Worm (Caenorhabditis elegans) whole organism, late embryonic: ENCODE data around the gene asp-3.

ENCODE experiments used
- C08G9.2 ChIP-seq: sonication (generic microtip); optimal IDR thresholded peaks from 2 replicates; lab custom pipeline; 2016; ENCODE audit warnings: mild to moderate bottlenecking, missing genetic modification characterization, moderate library complexity, missing compliant biosample characterization
- C38D4.7 ChIP-seq: fragments of 200-800 bp; sonication (Bioruptor generic); optimal IDR thresholded peaks from 2 replicates; lab custom pipeline; 2018; ENCODE audit warnings: mild to moderate bottlenecking, missing genetic modification characterization, moderate library complexity, missing compliant biosample characterization
- F13H6.1 ChIP-seq: sonication (generic microtip); optimal IDR thresholded peaks from 2 replicates; lab custom pipeline; 2016; ENCODE audit warnings: missing genetic modification characterization, missing compliant biosample characterization
- K09A11.1 ChIP-seq: sonication (generic microtip); optimal IDR thresholded peaks from 2 replicates; lab custom pipeline; 2017; ENCODE audit warnings: antibody characterized with exemption, mild to moderate bottlenecking, missing genetic modification characterization, missing compliant biosample characterization; ENCODE audit not compliant: insufficient read depth
- T23F11.4 ChIP-seq: fragments of 200-800 bp; sonication (Bioruptor generic); optimal IDR thresholded peaks from 2 replicates; lab custom pipeline; 2018; ENCODE audit warnings: mild to moderate bottlenecking, missing genetic modification characterization, missing compliant biosample characterization
- Y22D7AL.16 ChIP-seq: sonication (generic microtip); optimal IDR thresholded peaks from 2 replicates; lab custom pipeline; 2016; ENCODE audit warnings: missing genetic modification characterization, missing compliant biosample characterization
- ahr-1 ChIP-seq: sonication (generic microtip); optimal IDR thresholded peaks from 2 replicates; lab custom pipeline; 2016; ENCODE audit warnings: missing genetic modification characterization, missing compliant biosample characterization
- ama-1 ChIP-seq: fragments of 150-350 bp; optimal IDR thresholded peaks from 2 replicates; lab custom pipeline; 2014
- ceh-2 ChIP-seq: sonication (generic microtip); optimal IDR thresholded peaks from 2 replicates; lab custom pipeline; 2016; ENCODE audit warnings: missing genotype, missing genetic modification characterization, missing compliant biosample characterization
- ceh-31 ChIP-seq: sonication (generic microtip); optimal IDR thresholded peaks from 2 replicates; lab custom pipeline; 2016; ENCODE audit warnings: missing genetic modification characterization, missing compliant biosample characterization
- ceh-45 ChIP-seq: fragments of 200-800 bp; sonication (Bioruptor generic); IDR thresholded peaks from 2 replicates; pipeline ENCODE4 v1.3.6; 2022; ENCODE audit warnings: missing genetic modification reagents, missing genetic modification characterization, missing compliant biosample characterization
- ceh-48 ChIP-seq: sonication (generic microtip); optimal IDR thresholded peaks from 2 replicates; lab custom pipeline; 2016; ENCODE audit warnings: missing genetic modification characterization, inconsistent platforms, missing compliant biosample characterization
- ceh-6 ChIP-seq: fragments of 200-800 bp; sonication (Bioruptor generic); optimal IDR thresholded peaks from 2 replicates; lab custom pipeline; 2018; ENCODE audit warnings: mild to moderate bottlenecking, missing genetic modification characterization, missing compliant biosample characterization
- che-1 ChIP-seq: sonication (generic microtip); optimal IDR thresholded peaks from 2 replicates; lab custom pipeline; 2016; ENCODE audit warnings: mild to moderate bottlenecking, missing genetic modification characterization, missing compliant biosample characterization
- dmd-4 ChIP-seq: sonication (generic microtip); optimal IDR thresholded peaks from 2 replicates; lab custom pipeline; 2016; ENCODE audit warnings: borderline replicate concordance, missing genetic modification characterization, missing compliant biosample characterization
- elt-2 ChIP-seq: sonication (generic microtip); optimal IDR thresholded peaks from 2 replicates; lab custom pipeline; 2016; ENCODE audit warnings: missing genetic modification reagents, missing genetic modification characterization, missing compliant biosample characterization
- elt-4 ChIP-seq: sonication (generic microtip); optimal IDR thresholded peaks from 2 replicates; lab custom pipeline; 2016; ENCODE audit warnings: missing genetic modification characterization, missing compliant biosample characterization
- eyg-1 ChIP-seq: sonication (generic microtip); optimal IDR thresholded peaks from 2 replicates; lab custom pipeline; 2016; ENCODE audit warnings: missing genotype, missing genetic modification characterization, missing compliant biosample characterization
- fax-1 ChIP-seq: sonication (generic microtip); optimal IDR thresholded peaks from 2 replicates; lab custom pipeline; 2016; ENCODE audit warnings: missing genotype, missing genetic modification characterization, missing compliant biosample characterization
- fkh-10 ChIP-seq: fragments of 150-350 bp; optimal IDR thresholded peaks from 2 replicates; lab custom pipeline; 2014; ENCODE audit warnings: missing biosample characterization, missing genetic modification reagents, missing genetic modification characterization
- gmeb-2 ChIP-seq: sonication (generic microtip); optimal IDR thresholded peaks from 2 replicates; lab custom pipeline; 2016; ENCODE audit warnings: missing genetic modification characterization, inconsistent platforms, missing compliant biosample characterization
- hlh-15 ChIP-seq: sonication (generic microtip); optimal IDR thresholded peaks from 2 replicates; lab custom pipeline; 2016; ENCODE audit warnings: missing genetic modification characterization, missing compliant biosample characterization
- hlh-30 ChIP-seq: sonication (generic microtip); optimal IDR thresholded peaks from 2 replicates; lab custom pipeline; 2017; ENCODE audit warnings: antibody characterized with exemption, missing genetic modification characterization, missing compliant biosample characterization; ENCODE audit not compliant: insufficient read depth
- hlh-6 ChIP-seq: sonication (generic microtip); optimal IDR thresholded peaks from 2 replicates; lab custom pipeline; 2016; ENCODE audit warnings: missing genotype, missing genetic modification characterization, missing compliant biosample characterization
- madf-2 ChIP-seq: sonication (generic microtip); optimal IDR thresholded peaks from 2 replicates; lab custom pipeline; 2017; ENCODE audit warnings: missing genetic modification characterization, missing compliant biosample characterization
- mec-3 ChIP-seq: sonication (generic microtip); optimal IDR thresholded peaks from 2 replicates; lab custom pipeline; 2016; ENCODE audit warnings: borderline replicate concordance, missing genetic modification characterization, missing compliant biosample characterization
- nhr-232 ChIP-seq: sonication (generic microtip); optimal IDR thresholded peaks from 2 replicates; lab custom pipeline; 2016; ENCODE audit warnings: missing genetic modification characterization, missing compliant biosample characterization
- pha-4 ChIP-seq: fragments of 150-350 bp; optimal IDR thresholded peaks from 2 replicates; lab custom pipeline; 2018; ENCODE audit warnings: missing biosample characterization, missing genetic modification reagents, missing genetic modification characterization
- pqm-1 ChIP-seq: sonication (generic microtip); optimal IDR thresholded peaks from 2 replicates; lab custom pipeline; 2016; ENCODE audit warnings: missing genetic modification characterization, missing compliant biosample characterization
- rnt-1 ChIP-seq: sonication (generic microtip); optimal IDR thresholded peaks from 2 replicates; lab custom pipeline; 2016; ENCODE audit warnings: missing genetic modification characterization, missing compliant biosample characterization
- sox-2 ChIP-seq: fragments of 200-800 bp; sonication (Bioruptor generic); IDR thresholded peaks from 2 replicates; pipeline ENCODE4 v1.3.6; 2022; ENCODE audit warnings: missing genetic modification reagents, missing genetic modification characterization, missing compliant biosample characterization
- ttx-3 ChIP-seq: sonication (generic microtip); optimal IDR thresholded peaks from 2 replicates; lab custom pipeline; 2016; ENCODE audit warnings: missing genetic modification reagents, missing genetic modification characterization, missing compliant biosample characterization
- unc-55 ChIP-seq: sonication (generic microtip); optimal IDR thresholded peaks from 2 replicates; lab custom pipeline; 2017; ENCODE audit warnings: missing biosample characterization, missing genetic modification reagents, missing genetic modification characterization
- zip-5 ChIP-seq: sonication (generic microtip); optimal IDR thresholded peaks from 2 replicates; lab custom pipeline; 2016; ENCODE audit warnings: missing genetic modification characterization, missing compliant biosample characterization
- ztf-16 ChIP-seq: sonication (generic microtip); optimal IDR thresholded peaks from 2 replicates; lab custom pipeline; 2017; ENCODE audit warnings: missing genetic modification characterization, missing compliant biosample characterization

asp-3 gene

DNA sequence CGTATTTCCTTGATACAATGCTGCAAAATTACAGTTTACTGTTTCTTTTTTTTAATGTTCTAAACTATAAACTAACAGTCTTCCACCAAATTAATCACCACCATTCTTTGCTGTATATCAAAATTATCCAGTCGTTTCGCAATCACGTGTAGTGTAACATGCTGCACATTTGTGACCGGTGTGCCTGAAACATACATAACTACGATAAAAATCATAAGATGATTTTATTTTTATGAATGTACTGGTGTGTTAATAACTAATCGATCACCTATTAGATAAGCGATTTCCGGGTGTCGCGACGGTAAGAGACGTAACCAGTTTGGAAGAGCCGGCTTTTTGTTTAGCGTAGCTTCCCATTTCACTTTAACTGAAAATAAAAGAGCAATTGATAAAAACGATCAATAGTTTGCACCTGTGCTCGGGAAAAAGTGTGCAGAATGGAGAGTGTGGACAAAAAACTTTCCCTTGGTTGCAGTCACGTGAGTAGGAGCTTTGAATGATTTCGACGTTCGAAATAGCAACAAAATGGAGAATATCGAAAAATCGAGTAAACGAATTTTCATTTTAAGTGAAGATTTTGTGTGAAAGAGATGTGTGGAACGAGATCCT is 1.8 kb upstream of the asp-3 start, which contains the start of gene sgca-1:
Gene sgca-1 (minus strand): TSS at position 584 of the 609 bp plus-strand sequence.
- no peak for TF ChIP-seq ttx-3
- TF ChIP-seq rnt-1 (tag; lab: Kevin White, UChicago), result no peak
- no peak for TF ChIP-seq che-1
- no peak for TF ChIP-seq gmeb-2 (tag; lab: Kevin White, UChicago)
- peak; percentile 18 for TF ChIP-seq hlh-30 (tag; lab: Kevin White, UChicago)
- no peak for TF ChIP-seq ahr-1 (tag; lab: Kevin White, UChicago)
- peak; percentile 15 for TF ChIP-seq elt-2 (tag; lab: Kevin White, UChicago)
- TF ChIP-seq, all 69 proteins: peak for 2

DNA sequence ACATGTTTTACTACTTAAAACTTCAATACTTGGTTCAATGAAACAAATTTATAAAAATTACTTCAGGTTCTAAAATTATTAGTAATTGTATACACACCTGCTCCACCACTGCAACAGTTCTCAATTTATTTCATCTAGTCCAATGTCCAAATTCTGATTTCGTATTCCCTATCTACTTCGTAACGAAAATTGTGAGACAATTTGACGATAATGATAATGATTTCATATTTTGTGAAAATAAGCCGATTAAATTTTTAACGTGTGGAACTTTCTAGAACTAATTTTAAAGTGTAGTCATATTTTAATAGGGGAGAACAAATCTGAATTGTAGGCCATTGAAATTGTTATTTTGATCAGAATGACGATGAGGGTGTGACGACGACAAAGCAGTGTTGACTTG is 407 bp upstream of the asp-3 start:
- TF ChIP-seq sox-2 (GFP tag; lab: Robert Waterston, UW) (no peak), fax-1 (tag; lab: Kevin White, UChicago) (no peak), ceh-2 (no peak), C08G9.2 (tag; lab: Kevin White, UChicago) (no peak), hlh-15 (tag; lab: Kevin White, UChicago) (no peak), unc-55 (GFP tag; lab: Kevin White, UChicago) (no peak), Y22D7AL.16 (tag; lab: Kevin White, UChicago) (no peak), C38D4.7 (GFP tag; lab: Kevin White, UChicago) (no peak), hlh-6 (no peak), fkh-10 (no peak)
- TF ChIP-seq, all 69 proteins: peak for 0

DNA sequence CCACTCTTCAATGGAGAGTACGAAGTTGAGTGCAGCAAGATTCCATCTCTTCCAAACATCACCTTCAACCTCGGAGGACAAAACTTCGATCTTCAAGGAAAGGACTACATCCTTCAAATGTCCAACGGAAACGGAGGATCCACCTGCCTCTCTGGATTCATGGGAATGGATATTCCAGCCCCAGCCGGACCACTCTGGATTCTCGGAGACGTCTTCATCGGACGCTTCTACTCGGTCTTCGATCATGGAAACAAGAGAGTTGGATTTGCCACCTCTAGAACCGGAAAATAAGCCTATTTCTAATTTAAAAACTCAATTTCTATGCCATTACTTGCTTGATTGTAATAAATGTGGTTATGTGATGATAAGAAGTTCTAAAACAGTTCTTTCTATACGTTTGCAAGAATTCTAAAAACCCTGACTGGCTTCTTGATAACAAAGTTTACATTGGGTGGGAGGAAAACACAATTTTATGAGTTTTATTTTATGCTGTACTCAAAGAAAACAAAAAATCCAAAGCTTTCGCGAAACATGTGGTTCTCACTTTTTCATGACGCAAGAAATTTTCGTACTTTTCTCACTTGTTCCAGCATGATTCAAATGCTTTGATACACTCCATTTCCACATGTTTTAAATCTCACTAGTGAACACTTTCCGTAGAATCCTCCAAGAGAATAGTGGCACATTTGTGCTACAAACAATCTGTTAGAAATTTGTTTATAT is 1.6 kb downstream of the asp-3 start:
- TF ChIP-seq K09A11.1 (tag; lab: Kevin White, UChicago), result no peak
- TF ChIP-seq dmd-4, result no peak
- no peak for TF ChIP-seq eyg-1
- no peak for TF ChIP-seq zip-5 (tag; lab: Kevin White, UChicago)
- TF ChIP-seq T23F11.4 (GFP tag; lab: Kevin White, UChicago), result no peak
- TF ChIP-seq, all 69 proteins: peak for 0

DNA sequence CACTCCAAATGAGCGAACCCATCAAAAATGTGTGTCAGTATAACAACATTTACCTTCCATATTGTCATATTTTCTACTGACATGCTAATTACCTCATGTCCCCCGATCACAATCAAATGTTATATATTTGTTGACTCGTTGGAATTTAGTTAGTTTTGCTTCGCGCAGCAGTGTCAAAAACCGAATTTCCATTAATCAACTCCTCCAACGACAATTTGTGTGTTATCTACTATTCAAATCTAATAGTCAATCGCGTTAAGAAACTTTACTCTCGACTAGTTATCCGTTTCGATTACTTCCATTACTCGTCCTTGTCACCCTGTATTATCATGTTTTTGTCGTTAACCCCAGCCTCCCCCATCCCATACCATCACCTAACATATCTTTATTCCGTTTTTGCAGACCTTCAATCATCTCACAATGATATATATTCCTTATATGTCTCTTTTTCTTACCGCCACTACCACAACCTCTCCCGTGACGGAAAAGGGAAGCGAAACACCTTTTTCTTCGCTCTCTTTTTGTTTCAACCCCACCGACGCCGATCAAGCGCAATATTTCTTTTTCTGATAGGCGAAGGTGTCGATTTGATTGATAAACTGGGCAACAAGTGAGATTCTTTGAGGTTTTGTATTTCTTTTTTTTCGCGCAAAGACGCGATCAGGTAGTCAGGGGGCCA is 5.1 kb downstream of the asp-3 start:
- no peak for TF ChIP-seq ceh-48
- TF ChIP-seq pqm-1 (tag; lab: Kevin White, UChicago), result no peak
- no peak for TF ChIP-seq pha-4 (tag; lab: Kevin White, UChicago)
- no peak for TF ChIP-seq sox-2 (GFP tag; lab: Robert Waterston, UW)
- TF ChIP-seq fax-1 (tag; lab: Kevin White, UChicago), result no peak
- TF ChIP-seq elt-4 (tag; lab: Kevin White, UChicago), result no peak
- no peak for TF ChIP-seq mec-3 (tag; lab: Kevin White, UChicago)
- no peak for TF ChIP-seq Y22D7AL.16 (tag; lab: Kevin White, UChicago)
- no peak for TF ChIP-seq madf-2 (tag; lab: Kevin White, UChicago)
- no peak for TF ChIP-seq ztf-16
- TF ChIP-seq T23F11.4 (GFP tag; lab: Kevin White, UChicago), result no peak
- TF ChIP-seq ceh-6 (GFP tag; lab: Kevin White, UChicago), result no peak
- no peak for TF ChIP-seq ceh-45 (GFP tag; lab: Robert Waterston, UW)
- no peak for TF ChIP-seq ceh-31 (tag; lab: Kevin White, UChicago)
- no peak for TF ChIP-seq ama-1 (lab: Kevin White, UChicago)
- TF ChIP-seq F13H6.1 (tag; lab: Kevin White, UChicago), result no peak
- TF ChIP-seq nhr-232 (tag; lab: Kevin White, UChicago), result no peak
- TF ChIP-seq, all 69 proteins: peak for 0
